Worm (Caenorhabditis elegans) whole organism, late embryonic: Measurements from ENCODE around the gene mecr-1.

Experiments used
- C38D4.7 ChIP-seq: fragments of 200-800 bp; sonication (Bioruptor generic); optimal IDR thresholded peaks from 2 replicates; lab custom pipeline; 2018; ENCODE audit warnings: mild to moderate bottlenecking, missing genetic modification characterization, moderate library complexity, missing compliant biosample characterization
- Y22D7AL.16 ChIP-seq: sonication (generic microtip); optimal IDR thresholded peaks from 2 replicates; lab custom pipeline; 2016; ENCODE audit warnings: missing genetic modification characterization, missing compliant biosample characterization
- hlh-13 ChIP-seq: fragments of 200-800 bp; sonication (Bioruptor generic); optimal IDR thresholded peaks from 2 replicates; lab custom pipeline; 2018; ENCODE audit warnings: mild to moderate bottlenecking, missing genetic modification characterization, missing compliant biosample characterization
- pqm-1 ChIP-seq: sonication (generic microtip); optimal IDR thresholded peaks from 2 replicates; lab custom pipeline; 2016; ENCODE audit warnings: missing genetic modification characterization, missing compliant biosample characterization

ce11 chrII:13145204-13145603, 41.9 kb downstream of the mecr-1 start, which contains the start of gene mltn-1:
- TF ChIP-seq C38D4.7 (GFP tag; lab: Kevin White, UChicago) (no peak), pqm-1 (tag; lab: Kevin White, UChicago) (no peak), Y22D7AL.16 (tag; lab: Kevin White, UChicago) (no peak), hlh-13 (GFP tag; lab: Kevin White, UChicago) (no peak)
